Fruit fly (Drosophila melanogaster): ENCODE measurements around the gene CG12121.

DNA sequence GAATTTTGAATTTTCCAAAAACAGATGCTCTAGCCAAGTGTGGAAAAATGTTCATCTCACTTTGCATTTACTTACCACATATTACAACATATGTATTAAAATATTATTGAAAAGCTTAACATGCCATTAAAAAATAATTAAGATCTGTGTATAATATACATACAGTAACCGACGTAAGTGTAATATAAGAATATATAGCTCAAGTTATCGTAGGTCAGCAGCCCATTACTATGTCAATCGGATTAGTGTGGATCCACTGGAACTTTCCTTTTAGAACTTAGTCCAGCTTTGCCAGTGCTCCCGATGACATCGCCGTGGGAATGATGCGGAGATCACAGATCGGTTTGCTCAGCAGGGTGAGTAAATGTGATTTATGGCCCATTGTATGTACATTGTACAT is 17.6 kb downstream of the CG12121 start, which contains the start of gene Obp8a:
- TF ChIP-seq Crg-1 (GFP tag; optimal IDR thresholded peaks at IDR 0.05) (no peak), CG14711 (tag; optimal IDR thresholded peaks at IDR 0.05) (no peak), Clk (GFP tag; optimal IDR thresholded peaks at IDR 0.05) (no peak), Hr96 (GFP tag; optimal IDR thresholded peaks at IDR 0.05) (no peak), tj (GFP tag; optimal IDR thresholded peaks at IDR 0.05) (no peak), CG7045 (GFP tag; optimal IDR thresholded peaks at IDR 0.05) (no peak), CG12768 (GFP tag; optimal IDR thresholded peaks at IDR 0.05) (no peak), toe (GFP tag; optimal IDR thresholded peaks at IDR 0.05) (no peak), CG7101 (tag; optimal IDR thresholded peaks at IDR 0.05) (no peak), cnc (optimal IDR thresholded peaks at IDR 0.05) (no peak), kay (GFP tag; ENCODE audit: borderline replicate concordance) (no peak), CG33017 (tag; optimal IDR thresholded peaks at IDR 0.05) (no peak), pad (GFP tag; optimal IDR thresholded peaks at IDR 0.05) (no peak)
